Fruit fly (Drosophila melanogaster) whole organism, embryonic: ENCODE data around the gene CG6933.
A peak's percentile ranks its signal among the peaks of the same experiment; 100 is the strongest.

Experiments used
- Bteb2 ChIP-seq: fragments of 200-800 bp; sonication (Bioruptor generic); optimal IDR thresholded peaks from 2 replicates; lab custom pipeline; 2016; ENCODE audit warnings: missing biosample characterization, missing genetic modification characterization
- CG10147 ChIP-seq: fragments of 200-800 bp; sonication (Bioruptor generic); optimal IDR thresholded peaks from 2 replicates; lab custom pipeline; 2019; ENCODE audit warnings: missing biosample characterization, mild to moderate bottlenecking, missing genetic modification characterization, moderate library complexity
- CG10267 ChIP-seq: fragments of 200-800 bp; sonication (Bioruptor generic); optimal IDR thresholded peaks from 2 replicates; lab custom pipeline; 2018; ENCODE audit warnings: missing biosample characterization, mild to moderate bottlenecking, missing genetic modification characterization, moderate library complexity
- CG10959 ChIP-seq: fragments of 200-800 bp; sonication (Bioruptor generic); IDR thresholded peaks from 2 replicates; pipeline ENCODE4 v1.3.6; 2022; ENCODE audit warnings: missing biosample characterization, missing genetic modification characterization
- CG11723 ChIP-seq: fragments of 200-800 bp; sonication (Bioruptor generic); optimal IDR thresholded peaks from 2 replicates; lab custom pipeline; 2017; ENCODE audit warnings: missing biosample characterization, mild to moderate bottlenecking, missing genetic modification characterization
- CG13894 ChIP-seq: fragments of 200-800 bp; sonication (Bioruptor generic); optimal IDR thresholded peaks from 3 replicates; lab custom pipeline; 2018; ENCODE audit warnings: missing biosample characterization, mild to moderate bottlenecking, missing genetic modification characterization, moderate library complexity
- CG14050 ChIP-seq: fragments of 200-800 bp; sonication (Bioruptor generic); IDR thresholded peaks from 3 replicates; pipeline ENCODE4 v1.3.6; 2022; ENCODE audit warnings: missing biosample characterization, missing genetic modification characterization
- CG15011 ChIP-seq: fragments of 200-800 bp; sonication (Bioruptor generic); optimal IDR thresholded peaks from 3 replicates; lab custom pipeline; 2018; ENCODE audit warnings: missing biosample characterization, mild to moderate bottlenecking, missing genetic modification characterization
- CG15479 ChIP-seq: fragments of 200-800 bp; sonication (Bioruptor generic); optimal IDR thresholded peaks from 3 replicates; lab custom pipeline; 2019; ENCODE audit warnings: missing biosample characterization, mild to moderate bottlenecking, missing genetic modification characterization, moderate library complexity
- CG15696 ChIP-seq: fragments of 200-800 bp; sonication (Bioruptor generic); optimal IDR thresholded peaks from 2 replicates; lab custom pipeline; 2019; ENCODE audit warnings: missing biosample characterization, mild to moderate bottlenecking, missing genetic modification characterization, moderate library complexity
- CG16779 ChIP-seq: fragments of 200-800 bp; sonication (Bioruptor generic); IDR thresholded peaks from 2 replicates; pipeline ENCODE4 v1.3.6; 2022; ENCODE audit warnings: missing biosample characterization, missing genetic modification characterization
- CG18599 ChIP-seq: fragments of 200-800 bp; sonication (Bioruptor generic); optimal IDR thresholded peaks from 3 replicates; lab custom pipeline; 2017; ENCODE audit warnings: missing biosample characterization, missing genetic modification characterization, mild to moderate bottlenecking, moderate library complexity, missing genetic modification reagents
- CG30403 ChIP-seq: fragments of 200-800 bp; sonication (Bioruptor generic); optimal IDR thresholded peaks from 3 replicates; lab custom pipeline; 2016; ENCODE audit warnings: missing biosample characterization, missing genetic modification characterization
- CG43689 ChIP-seq: fragments of 200-800 bp; sonication (Bioruptor generic); IDR thresholded peaks from 2 replicates; pipeline ENCODE4 v1.3.6; 2022; ENCODE audit warnings: missing biosample characterization, missing genetic modification characterization
- CG4730 ChIP-seq: fragments of 200-800 bp; sonication (Bioruptor generic); IDR thresholded peaks from 2 replicates; pipeline ENCODE4 v1.3.6; 2022; ENCODE audit warnings: missing biosample characterization, missing genetic modification characterization
- CG5953 ChIP-seq: fragments of 200-800 bp; sonication (Bioruptor generic); IDR thresholded peaks from 2 replicates; pipeline ENCODE4 v1.3.6; 2022; ENCODE audit warnings: missing biosample characterization, missing genetic modification characterization
- CG6175 ChIP-seq: fragments of 200-800 bp; sonication (Bioruptor generic); IDR thresholded peaks from 3 replicates; pipeline ENCODE4 v1.3.6; 2022; ENCODE audit warnings: missing biosample characterization, missing genetic modification characterization
- CG8089 ChIP-seq: fragments of 200-800 bp; sonication (Bioruptor generic); optimal IDR thresholded peaks from 3 replicates; lab custom pipeline; 2016; ENCODE audit warnings: missing biosample characterization, missing genetic modification characterization
- CG9609 ChIP-seq: fragments of 200-800 bp; sonication (Bioruptor generic); optimal IDR thresholded peaks from 3 replicates; lab custom pipeline; 2016; ENCODE audit warnings: missing biosample characterization, missing genetic modification characterization
- CHES-1-like ChIP-seq: fragments of 200-800 bp; sonication (Bioruptor generic); optimal IDR thresholded peaks from 2 replicates; lab custom pipeline; 2016; ENCODE audit warnings: missing biosample characterization, missing genetic modification characterization
- Dfd ChIP-seq, 2 experiments: fragments of >200 bp; optimal IDR thresholded peaks; 2 replicates each; lab custom pipeline; 2017; ENCODE audit warnings: missing biosample characterization in 2 of 2, missing genetic modification characterization in 2 of 2
- Dref ChIP-seq: fragments of 200-800 bp; sonication (Bioruptor generic); IDR thresholded peaks from 2 replicates; pipeline ENCODE4 v1.3.6; 2022; ENCODE audit warnings: missing biosample characterization, missing genetic modification characterization
- H2.0 ChIP-seq: fragments of 200-800 bp; sonication (Bioruptor generic); IDR thresholded peaks from 2 replicates; pipeline ENCODE4 v1.3.6; 2022; ENCODE audit warnings: missing biosample characterization, missing genetic modification characterization
- Hmx ChIP-seq: fragments of 200-800 bp; sonication (Bioruptor generic); optimal IDR thresholded peaks from 2 replicates; lab custom pipeline; 2016; ENCODE audit warnings: missing biosample characterization, missing genetic modification characterization
- Mad ChIP-seq: fragments of 200-800 bp; sonication (Bioruptor generic); optimal IDR thresholded peaks from 2 replicates; lab custom pipeline; 2016; ENCODE audit warnings: missing biosample characterization, missing genetic modification characterization
- Med ChIP-seq: fragments of 200-800 bp; sonication (Bioruptor generic); peaks from one replicate; lab custom pipeline; 2016; ENCODE audit warnings: missing biosample characterization, missing genetic modification characterization, mild to moderate bottlenecking, inconsistent platforms, moderate library complexity
- Meics ChIP-seq: fragments of 200-800 bp; sonication (Bioruptor generic); optimal IDR thresholded peaks from 2 replicates; lab custom pipeline; 2017; ENCODE audit warnings: missing biosample characterization, mild to moderate bottlenecking, missing genetic modification characterization
- Mrtf ChIP-seq: fragments of 200-800 bp; sonication (Bioruptor generic); IDR thresholded peaks from 3 replicates; pipeline ENCODE4 v1.3.6; 2022; ENCODE audit warnings: missing biosample characterization, missing genetic modification characterization
- NFAT ChIP-seq: fragments of 200-800 bp; sonication (Bioruptor generic); IDR thresholded peaks from 2 replicates; pipeline ENCODE4 v1.3.6; 2022; ENCODE audit warnings: missing biosample characterization, missing genetic modification characterization
- Oaz ChIP-seq: fragments of 200-800 bp; sonication (Bioruptor generic); IDR thresholded peaks from 2 replicates; pipeline ENCODE4 v1.3.6; 2022; ENCODE audit warnings: missing biosample characterization, missing genetic modification characterization
- TFAM ChIP-seq: fragments of 200-800 bp; sonication (Bioruptor generic); optimal IDR thresholded peaks from 2 replicates; lab custom pipeline; 2017; ENCODE audit warnings: missing biosample characterization, missing genetic modification characterization, inconsistent platforms
- Usf ChIP-seq: fragments of 200-800 bp; sonication (Bioruptor generic); optimal IDR thresholded peaks from 2 replicates; lab custom pipeline; 2017; ENCODE audit warnings: missing genotype, missing biosample characterization, missing genetic modification characterization
- cad ChIP-seq: fragments of >200 bp; optimal IDR thresholded peaks from 2 replicates; lab custom pipeline; 2017; ENCODE audit warnings: missing biosample characterization, missing genetic modification characterization
- chn ChIP-seq: fragments of 200-800 bp; sonication (Bioruptor generic); optimal IDR thresholded peaks from 2 replicates; lab custom pipeline; 2016; ENCODE audit warnings: missing biosample characterization, missing genetic modification characterization
- corto ChIP-seq: fragments of 200-800 bp; sonication (Bioruptor generic); optimal IDR thresholded peaks from 2 replicates; lab custom pipeline; 2016; ENCODE audit warnings: missing biosample characterization, mild to moderate bottlenecking, missing genetic modification characterization, moderate library complexity
- croc ChIP-seq: fragments of 200-800 bp; sonication (Bioruptor generic); conservative IDR thresholded peaks from 3 replicates; pipeline ENCODE4 v1.3.6; 2022; ENCODE audit warnings: missing biosample characterization, missing genetic modification characterization
- crp ChIP-seq, 2 experiments: fragments of 200-800 bp; sonication (Bioruptor generic); optimal IDR thresholded peaks; 2 replicates in 1 of 2; 3 replicates in 1 of 2; lab custom pipeline; 2017; ENCODE audit warnings: missing biosample characterization in 2 of 2, missing genetic modification characterization in 2 of 2, mild to moderate bottlenecking in 1 of 2, moderate library complexity in 1 of 2
- dimm ChIP-seq: fragments of 200-800 bp; sonication (Bioruptor generic); IDR thresholded peaks from 2 replicates; pipeline ENCODE4 v1.3.6; 2022; ENCODE audit warnings: missing biosample characterization, missing genetic modification characterization
- eve ChIP-seq, 2 experiments: fragments of >200 bp; optimal IDR thresholded peaks; 2 replicates each; lab custom pipeline; 2017; ENCODE audit warnings: missing biosample characterization in 2 of 2, missing genetic modification characterization in 2 of 2
- fru ChIP-seq: fragments of >200 bp; optimal IDR thresholded peaks from 2 replicates; lab custom pipeline; 2017
- gem ChIP-seq: fragments of 200-800 bp; sonication (Bioruptor generic); optimal IDR thresholded peaks from 2 replicates; lab custom pipeline; 2019; ENCODE audit warnings: missing biosample characterization, mild to moderate bottlenecking, missing genetic modification characterization, moderate library complexity
- grn ChIP-seq: fragments of 200-800 bp; sonication (Bioruptor generic); optimal IDR thresholded peaks from 3 replicates; lab custom pipeline; 2017; ENCODE audit warnings: missing biosample characterization, missing genetic modification characterization
- hkb ChIP-seq, 2 experiments: fragments of 200-800 bp in 1 of 2; fragments of >200 bp in 1 of 2; sonication (Bioruptor generic) in 1 of 2; IDR thresholded peaks in 1 of 2; optimal IDR thresholded peaks in 1 of 2; 2 replicates each; pipeline versions ENCODE4 v1.3.6 to Lab custom; 2017 to 2022; ENCODE audit warnings: missing biosample characterization in 1 of 2, missing genetic modification characterization in 1 of 2
- nerfin-2 ChIP-seq: fragments of 200-800 bp; sonication (Bioruptor generic); IDR thresholded peaks from 2 replicates; pipeline ENCODE4 v1.3.6; 2022; ENCODE audit warnings: missing biosample characterization, missing genetic modification characterization; ENCODE audit not compliant: partially characterized antibody
- nmo ChIP-seq: fragments of 200-800 bp; sonication (Bioruptor generic); optimal IDR thresholded peaks from 2 replicates; lab custom pipeline; 2018; ENCODE audit warnings: missing biosample characterization, mild to moderate bottlenecking, missing genetic modification characterization, moderate library complexity
- phol ChIP-seq: fragments of 200-800 bp; sonication (Bioruptor generic); optimal IDR thresholded peaks from 3 replicates; lab custom pipeline; 2018; ENCODE audit warnings: missing biosample characterization, mild to moderate bottlenecking, missing genetic modification characterization, moderate library complexity
- pum ChIP-seq: fragments of 200-800 bp; sonication (Bioruptor generic); optimal IDR thresholded peaks from 2 replicates; lab custom pipeline; 2016; ENCODE audit warnings: missing biosample characterization, missing genetic modification characterization
- rib ChIP-seq: fragments of 200-800 bp; sonication (Bioruptor generic); IDR thresholded peaks from 2 replicates; pipeline ENCODE4 v1.3.6; 2022; ENCODE audit warnings: missing biosample characterization, missing genetic modification characterization
- slbo ChIP-seq: fragments of 200-800 bp; sonication (Bioruptor generic); IDR thresholded peaks from 2 replicates; pipeline ENCODE4 v1.3.6; 2022; ENCODE audit warnings: missing biosample characterization, missing genetic modification characterization
- trem ChIP-seq: fragments of 200-800 bp; optimal IDR thresholded peaks from 3 replicates; lab custom pipeline; 2019; ENCODE audit warnings: missing biosample characterization, mild to moderate bottlenecking, missing genetic modification characterization, moderate library complexity
- tx ChIP-seq: fragments of 200-800 bp; sonication (Bioruptor generic); optimal IDR thresholded peaks from 2 replicates; lab custom pipeline; 2016; ENCODE audit warnings: missing biosample characterization, missing genetic modification characterization

Gene CG6933

dm6 chr3L:20195875-20196274 lies 24.3 kb downstream of the CG6933 start (continued):
- TF ChIP-seq CG4730 (GFP tag; lab: Robert Waterston, UW) (peak; percentile 55; the same call in 1 of the 2 replicates), CG14050 (peak; percentile 46; the same call in 1 of the 3 replicates), Oaz (GFP tag; lab: Robert Waterston, UW) (no peak), Dfd (GFP tag; optimal IDR thresholded peaks at IDR 0.05; lab: Kevin White, UChicago) (no peak), nerfin-2 (GFP tag; lab: Robert Waterston, UW) (no peak), Med (peak; percentile 87), CG15479 (GFP tag; lab: Kevin White, UChicago) (no peak), pum (GFP tag; lab: Kevin White, UChicago) (peak; percentile 61), slbo (GFP tag; lab: Robert Waterston, UW) (peak; percentile 36; the same call in 1 of the 2 replicates), Meics (GFP tag; lab: Kevin White, UChicago) (peak; percentile 13), croc (peak; percentile 44; the same call in 1 of the 3 replicates), CG30403 (GFP tag; lab: Kevin White, UChicago) (peak; percentile 46), hkb (optimal IDR thresholded peaks at IDR 0.05; lab: Kevin White, UChicago) (no peak), hkb (GFP tag; IDR thresholded peaks at IDR 0.05; lab: Robert Waterston, UW) (peak; percentile 72; the same call in 1 of the 2 replicates), CG6175 (GFP tag; lab: Robert Waterston, UW) (no peak), tx (GFP tag; lab: Kevin White, UChicago) (no peak), CG10147 (peak; percentile 12), CG5953 (GFP tag; lab: Robert Waterston, UW) (peak; percentile 43; the same call in 1 of the 2 replicates), CG15696 (peak; percentile 1), phol (tag; lab: Kevin White, UChicago) (peak; percentile 72), eve (GFP tag; optimal IDR thresholded peaks at IDR 0.05; lab: Kevin White, UChicago) (peak in 1 of 2 experiments; percentile 69), Dref (no peak), CG18599 (peak; percentile 25), CG9609 (GFP tag; lab: Kevin White, UChicago) (no peak), Bteb2 (GFP tag; lab: Kevin White, UChicago) (no peak), nmo (GFP tag; lab: Kevin White, UChicago) (peak; percentile 70), trem (tag; lab: Kevin White, UChicago) (peak; percentile 51), fru (no peak), TFAM (GFP tag; lab: Kevin White, UChicago) (no peak), grn (GFP tag; lab: Kevin White, UChicago) (no peak), gem (peak; percentile 75), CG16779 (GFP tag; lab: Robert Waterston, UW) (no peak), H2.0 (GFP tag; lab: Robert Waterston, UW) (peak; percentile 70), rib (GFP tag; lab: Robert Waterston, UW) (no peak), Usf (GFP tag; lab: Kevin White, UChicago) (no peak), CG13894 (no peak), CHES-1-like (GFP tag; lab: Kevin White, UChicago) (peak; percentile 34), CG8089 (peak; percentile 42), Mad (GFP tag; lab: Kevin White, UChicago) (no peak), CG15011 (GFP tag; lab: Kevin White, UChicago) (no peak), CG43689 (GFP tag; lab: Robert Waterston, UW) (no peak), corto (GFP tag; lab: Kevin White, UChicago) (no peak), Hmx (GFP tag; lab: Kevin White, UChicago) (no peak), Mrtf (GFP tag; lab: Robert Waterston, UW) (peak; percentile 49; the same call in 2 of the 3 replicates), crp (GFP tag; optimal IDR thresholded peaks at IDR 0.05; lab: Kevin White, UChicago) (no peak), chn (GFP tag; lab: Kevin White, UChicago) (peak; percentile 40), cad (GFP tag; lab: Kevin White, UChicago) (no peak), CG10267 (tag; lab: Kevin White, UChicago) (peak; percentile 28), CG10959 (peak; percentile 57), NFAT (peak; percentile 31; the same call in 1 of the 2 replicates), CG11723 (GFP tag; lab: Kevin White, UChicago) (no peak), dimm (GFP tag; lab: Robert Waterston, UW) (no peak; the same call in 1 of the 2 replicates)
